Worm (Caenorhabditis elegans): Measurements from ENCODE around the gene cdkl-1.

The cdkl-1 gene

DNA sequence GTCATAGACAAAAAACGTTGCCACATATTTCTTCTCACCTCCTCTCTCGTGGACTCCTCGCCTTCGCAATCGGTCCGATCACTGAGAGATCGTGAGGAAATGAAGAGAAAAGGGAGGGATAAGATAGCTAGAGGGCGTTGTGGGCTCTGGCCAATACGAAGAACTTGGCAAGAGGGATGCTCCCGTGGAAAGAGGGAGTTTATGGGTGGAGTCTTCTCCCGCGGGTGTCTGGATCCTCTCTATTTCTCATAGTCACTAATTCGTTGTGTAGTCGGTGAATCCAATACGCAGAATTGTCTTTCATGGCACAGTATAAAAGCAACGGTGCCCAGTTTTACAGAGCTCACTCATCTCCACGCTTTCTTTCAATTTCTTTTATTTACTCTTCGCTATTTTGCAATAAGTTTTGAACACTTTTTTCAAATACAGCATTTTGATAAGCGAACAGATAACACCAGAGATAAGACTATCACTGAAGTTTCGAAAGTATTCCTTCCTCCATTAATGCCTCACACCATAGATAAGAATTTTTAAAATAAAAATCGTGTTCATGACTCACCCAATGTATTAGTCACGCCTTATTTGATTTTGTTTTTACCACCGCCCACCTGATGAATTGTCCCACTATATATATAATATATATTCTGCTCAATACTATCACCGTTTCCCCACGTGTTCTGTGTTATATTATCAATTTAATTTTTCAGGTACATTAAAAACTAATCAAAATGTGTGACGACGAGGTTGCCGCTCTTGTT lies 18.2 kb upstream of the cdkl-1 start, which contains the start of gene act-1 (continued):
- no peak for TF ChIP-seq snpc-1.2 (GFP tag; IDR thresholded peaks at IDR 0.05)
- TF ChIP-seq lsy-2 (tag; optimal IDR thresholded peaks at IDR 0.05), result no peak
- TF ChIP-seq sdz-12 (GFP tag; optimal IDR thresholded peaks at IDR 0.05), result no peak
- no peak for TF ChIP-seq pha-4 (GFP tag; IDR thresholded peaks at IDR 0.05)
- TF ChIP-seq pha-4 (tag; optimal IDR thresholded peaks at IDR 0.05), result no peak
- TF ChIP-seq spr-3 (GFP tag; optimal IDR thresholded peaks at IDR 0.05), result no peak
- no peak for TF ChIP-seq fos-1 (tag; optimal IDR thresholded peaks at IDR 0.05)
- no peak for TF ChIP-seq lin-1 (GFP tag; IDR thresholded peaks at IDR 0.05)
- TF ChIP-seq madf-9 (GFP tag; conservative IDR thresholded peaks at IDR 0.05), result no peak
- no peak; the same call in 1 of the 2 replicates for TF ChIP-seq daf-19 (GFP tag; conservative IDR thresholded peaks at IDR 0.05)
- no peak for TF ChIP-seq ZK337.2 (GFP tag; IDR thresholded peaks at IDR 0.05)
- TF ChIP-seq spr-1 (tag; optimal IDR thresholded peaks at IDR 0.05), result no peak
- TF ChIP-seq mdt-29 (GFP tag; IDR thresholded peaks at IDR 0.05), result no peak
- no peak for TF ChIP-seq mxl-2 (GFP tag; conservative IDR thresholded peaks at IDR 0.05)

DNA sequence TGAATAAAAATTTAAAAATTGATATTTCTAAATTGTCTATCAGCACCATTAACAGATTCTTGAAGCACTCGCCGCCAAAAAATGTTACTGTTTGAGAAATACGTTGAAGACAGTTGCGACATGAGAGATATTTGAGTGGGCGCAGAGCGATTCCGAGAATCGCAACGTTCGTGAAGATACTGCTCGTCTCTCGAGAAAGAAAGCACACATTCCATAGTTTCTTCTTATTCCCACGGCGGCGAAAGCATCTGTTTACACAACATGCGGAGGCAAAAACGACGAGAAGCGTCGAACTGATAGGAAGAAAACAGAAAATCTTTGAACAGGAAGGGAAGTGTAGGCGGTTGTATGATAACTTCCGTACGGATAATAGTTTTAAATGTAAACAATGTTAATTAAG lies 16.2 kb upstream of the cdkl-1 start:
- TF ChIP-seq daf-19 (GFP tag; conservative IDR thresholded peaks at IDR 0.05) (no peak), lim-7 (GFP tag; IDR thresholded peaks at IDR 0.05) (no peak), ceh-44 (GFP tag; IDR thresholded peaks at IDR 0.05) (no peak), nhr-28 (tag; optimal IDR thresholded peaks at IDR 0.05) (peak; percentile 32), attf-4 (tag; optimal IDR thresholded peaks at IDR 0.05) (no peak), egl-27 (tag; optimal IDR thresholded peaks at IDR 0.05) (no peak), mdl-1 (tag; optimal IDR thresholded peaks at IDR 0.05) (no peak), ZK337.2 (GFP tag; IDR thresholded peaks at IDR 0.05) (no peak), mxl-3 (GFP tag; optimal IDR thresholded peaks at IDR 0.05) (no peak), duxl-1 (tag; optimal IDR thresholded peaks at IDR 0.05; ENCODE audit: poor library complexity) (no peak), D1046.2 (GFP tag; IDR thresholded peaks at IDR 0.05) (no peak), zag-1 (tag; optimal IDR thresholded peaks at IDR 0.05) (no peak), vab-7 (GFP tag; IDR thresholded peaks at IDR 0.05) (no peak), Y5F2A.4 (GFP tag; optimal IDR thresholded peaks at IDR 0.05) (no peak), nhr-111 (GFP tag; optimal IDR thresholded peaks at IDR 0.05) (no peak), F26F4.8 (GFP tag; conservative IDR thresholded peaks at IDR 0.05) (no peak), lin-1 (GFP tag; IDR thresholded peaks at IDR 0.05) (no peak), pha-4 (GFP tag; IDR thresholded peaks at IDR 0.05) (peak; percentile 47; the same call in 1 of the 2 replicates), pha-4 (tag; optimal IDR thresholded peaks at IDR 0.05) (no peak), fos-1 (tag; optimal IDR thresholded peaks at IDR 0.05) (no peak), lin-39 (tag; optimal IDR thresholded peaks at IDR 0.05) (no peak), nhr-10 (tag; optimal IDR thresholded peaks at IDR 0.05) (no peak), nhr-6 (tag; optimal IDR thresholded peaks at IDR 0.05) (no peak), ZK546.5 (tag; optimal IDR thresholded peaks at IDR 0.05) (no peak), ceh-20 (GFP tag; IDR thresholded peaks at IDR 0.05) (no peak; the same call in 1 of the 2 replicates), T26A8.4 (GFP tag; IDR thresholded peaks at IDR 0.05) (peak; percentile 58), ceh-82 (tag; optimal IDR thresholded peaks at IDR 0.05) (no peak), hlh-30 (tag; optimal IDR thresholded peaks at IDR 0.05; ENCODE audit: insufficient read depth) (no peak), ama-1 (optimal IDR thresholded peaks at IDR 0.05) (peak; percentile 30), F10B5.3 (tag; optimal IDR thresholded peaks at IDR 0.05) (no peak), hlh-11 (tag; optimal IDR thresholded peaks at IDR 0.05) (peak; percentile 78), mes-2 (tag; optimal IDR thresholded peaks at IDR 0.05; ENCODE audit: poor library complexity, severe bottlenecking) (no peak), unc-130 (GFP tag; optimal IDR thresholded peaks at IDR 0.05) (no peak), T20F7.1 (GFP tag; optimal IDR thresholded peaks at IDR 0.05) (no peak), spr-3 (GFP tag; optimal IDR thresholded peaks at IDR 0.05) (no peak), Y105C5A.15 (GFP tag; IDR thresholded peaks at IDR 0.05) (no peak), dmd-9 (GFP tag; IDR thresholded peaks at IDR 0.05) (peak; percentile 44; the same call in 1 of the 2 replicates), ceh-28 (tag; optimal IDR thresholded peaks at IDR 0.05) (no peak), lin-13 (GFP tag; optimal IDR thresholded peaks at IDR 0.05) (peak; percentile 16), rbr-2 (tag; optimal IDR thresholded peaks at IDR 0.05) (no peak), mep-1 (tag; optimal IDR thresholded peaks at IDR 0.05) (no peak)
